Worm (Caenorhabditis elegans) whole organism, L4 larva: ENCODE results near the gene hum-4.
A peak's percentile ranks its signal among the peaks of the same experiment; 100 is the strongest.

Source experiments
- F10B5.3 ChIP-seq: sonication (generic microtip); optimal IDR thresholded peaks from 2 replicates; lab custom pipeline; 2016; ENCODE audit warnings: mild to moderate bottlenecking, missing genetic modification characterization, missing compliant biosample characterization
- F37D6.2 ChIP-seq: sonication (generic microtip); optimal IDR thresholded peaks from 2 replicates; lab custom pipeline; 2016; ENCODE audit warnings: mild to moderate bottlenecking, missing genetic modification characterization, missing compliant biosample characterization
- F44E2.7 ChIP-seq: fragments of 200-800 bp; sonication (Bioruptor generic); IDR thresholded peaks from 2 replicates; pipeline ENCODE4 v2.1.2; 2022; ENCODE audit warnings: missing genetic modification characterization, missing compliant biosample characterization
- F49E8.2 ChIP-seq: sonication (generic microtip); optimal IDR thresholded peaks from 2 replicates; lab custom pipeline; 2016; ENCODE audit warnings: missing compliant biosample characterization, mild to moderate bottlenecking, missing genetic modification characterization, borderline replicate concordance
- R02D3.7 ChIP-seq: fragments of 150-350 bp; sonication (generic microtip); optimal IDR thresholded peaks from 3 replicates; lab custom pipeline; 2014; ENCODE audit warnings: missing biosample characterization, missing genetic modification characterization
- T26A8.4 ChIP-seq: fragments of 200-800 bp; sonication (Bioruptor generic); IDR thresholded peaks from 2 replicates; pipeline ENCODE4 v1.3.6; 2022; ENCODE audit warnings: missing genetic modification characterization, missing compliant biosample characterization
- Y105C5A.15 ChIP-seq: fragments of 200-800 bp; sonication (Bioruptor generic); IDR thresholded peaks from 2 replicates; pipeline ENCODE4 v1.3.6; 2022; ENCODE audit warnings: missing genetic modification characterization, missing compliant biosample characterization
- Y48G9A.11 ChIP-seq: fragments of 200-800 bp; sonication (Bioruptor generic); IDR thresholded peaks from 2 replicates; pipeline ENCODE4 v1.3.6; 2022; ENCODE audit warnings: missing genetic modification reagents, missing genetic modification characterization, missing compliant biosample characterization
- Y75B8A.6 ChIP-seq: fragments of 200-800 bp; sonication (Bioruptor generic); IDR thresholded peaks from 2 replicates; pipeline ENCODE4 v1.3.6; 2022; ENCODE audit warnings: missing genetic modification reagents, missing genetic modification characterization, missing compliant biosample characterization
- ZK337.2 ChIP-seq: fragments of 200-800 bp; sonication (Bioruptor generic); IDR thresholded peaks from 2 replicates; pipeline ENCODE4 v1.3.6; 2022; ENCODE audit warnings: missing genetic modification reagents, missing genetic modification characterization, missing compliant biosample characterization
- ZK546.5 ChIP-seq, 2 experiments: sonication (generic microtip); optimal IDR thresholded peaks; 2 replicates each; lab custom pipeline; 2017; ENCODE audit warnings: missing biosample characterization in 2 of 2, missing genetic modification characterization in 2 of 2
- ama-1 ChIP-seq: fragments of 150-350 bp; optimal IDR thresholded peaks from 2 replicates; lab custom pipeline; 2014; ENCODE audit warnings: inconsistent platforms, mixed read lengths
- attf-4 ChIP-seq: sonication (generic microtip); optimal IDR thresholded peaks from 3 replicates; lab custom pipeline; 2017; ENCODE audit warnings: missing biosample characterization, missing genetic modification characterization
- ceh-28 ChIP-seq: fragments of 150-350 bp; optimal IDR thresholded peaks from 2 replicates; lab custom pipeline; 2014; ENCODE audit warnings: missing biosample characterization, missing genetic modification reagents, missing genetic modification characterization
- daf-16 ChIP-seq, 3 experiments: sonication (generic microtip); optimal IDR thresholded peaks; 2 replicates each; lab custom pipeline; 2016 to 2017; ENCODE audit warnings: missing genetic modification characterization in 3 of 3, missing genetic modification reagents in 3 of 3, mild to moderate bottlenecking in 2 of 3, missing compliant biosample characterization in 2 of 3, missing biosample characterization in 1 of 3, moderate library complexity in 1 of 3
- dmd-6 ChIP-seq: fragments of 200-800 bp; sonication (Bioruptor generic); IDR thresholded peaks from 2 replicates; pipeline ENCODE4 v1.3.6; 2022; ENCODE audit warnings: missing genetic modification reagents, missing genetic modification characterization, missing compliant biosample characterization
- dmd-8 ChIP-seq: fragments of 200-800 bp; sonication (Bioruptor generic); IDR thresholded peaks from 2 replicates; pipeline ENCODE4 v1.3.6; 2022; ENCODE audit warnings: missing genetic modification characterization, missing compliant biosample characterization
- dmd-9 ChIP-seq: fragments of 200-800 bp; sonication (Bioruptor generic); IDR thresholded peaks from 2 replicates; pipeline ENCODE4 v1.3.6; 2022; ENCODE audit warnings: missing genetic modification reagents, missing genetic modification characterization, missing compliant biosample characterization
- dpl-1 ChIP-seq: fragments of 150-350 bp; optimal IDR thresholded peaks from 2 replicates; lab custom pipeline; 2014; ENCODE audit warnings: missing biosample characterization, missing genetic modification reagents, missing genetic modification characterization
- duxl-1 ChIP-seq: sonication (generic microtip); optimal IDR thresholded peaks from 2 replicates; lab custom pipeline; 2016; ENCODE audit warnings: mild to moderate bottlenecking, missing genetic modification characterization, moderate library complexity, missing compliant biosample characterization; ENCODE audit not compliant: poor library complexity
- dve-1 ChIP-seq: sonication (generic microtip); optimal IDR thresholded peaks from 2 replicates; lab custom pipeline; 2017; ENCODE audit warnings: antibody characterized with exemption, mild to moderate bottlenecking, missing genetic modification characterization, missing compliant biosample characterization; ENCODE audit not compliant: insufficient read depth
- egl-43 ChIP-seq: fragments of 200-800 bp; sonication (Bioruptor generic); IDR thresholded peaks from 2 replicates; pipeline ENCODE4 v1.3.6; 2022; ENCODE audit warnings: missing genetic modification reagents, missing genetic modification characterization, missing compliant biosample characterization
- gei-8 ChIP-seq: fragments of 200-800 bp; sonication (Bioruptor generic); optimal IDR thresholded peaks from 2 replicates; lab custom pipeline; 2018; ENCODE audit warnings: mild to moderate bottlenecking, missing genetic modification characterization, missing compliant biosample characterization
- hlh-30 ChIP-seq: sonication (generic microtip); optimal IDR thresholded peaks from 2 replicates; lab custom pipeline; 2017; ENCODE audit warnings: antibody characterized with exemption, mild to moderate bottlenecking, missing genetic modification characterization, missing compliant biosample characterization; ENCODE audit not compliant: insufficient read depth
- hmg-1.1 ChIP-seq: fragments of 200-800 bp; sonication (Bioruptor generic); IDR thresholded peaks from 2 replicates; pipeline ENCODE4 v1.3.6; 2022; ENCODE audit warnings: missing genetic modification reagents, missing genetic modification characterization, missing compliant biosample characterization
- jun-1 ChIP-seq: fragments of 150-350 bp; optimal IDR thresholded peaks from 2 replicates; lab custom pipeline; 2014; ENCODE audit warnings: missing biosample characterization, missing genetic modification reagents, missing genetic modification characterization
- lim-7 ChIP-seq: fragments of 200-800 bp; sonication (Bioruptor generic); IDR thresholded peaks from 2 replicates; pipeline ENCODE4 v1.3.6; 2022; ENCODE audit warnings: missing genetic modification characterization, missing compliant biosample characterization
- lin-1 ChIP-seq: fragments of 200-800 bp; sonication (Bioruptor generic); IDR thresholded peaks from 2 replicates; pipeline ENCODE4 v1.3.6; 2022; ENCODE audit warnings: missing genetic modification reagents, missing genetic modification characterization, missing compliant biosample characterization
- lin-13 ChIP-seq: fragments of 150-350 bp; optimal IDR thresholded peaks from 2 replicates; lab custom pipeline; 2014; ENCODE audit warnings: missing biosample characterization, missing genetic modification reagents, missing genetic modification characterization
- lin-38 ChIP-seq: fragments of 200-800 bp; sonication (Bioruptor generic); IDR thresholded peaks from 2 replicates; pipeline ENCODE4 v1.3.6; 2022; ENCODE audit warnings: missing genetic modification reagents, missing genetic modification characterization, missing compliant biosample characterization
- lin-39 ChIP-seq: fragments of 150-350 bp; optimal IDR thresholded peaks from 2 replicates; lab custom pipeline; 2014; ENCODE audit warnings: missing biosample characterization, missing genetic modification reagents, missing genetic modification characterization
- mep-1 ChIP-seq: fragments of 150-350 bp; sonication (generic microtip); optimal IDR thresholded peaks from 3 replicates; lab custom pipeline; 2014; ENCODE audit warnings: missing biosample characterization, missing genetic modification characterization
- nhr-10 ChIP-seq: fragments of 150-350 bp; optimal IDR thresholded peaks from 2 replicates; lab custom pipeline; 2014; ENCODE audit warnings: missing biosample characterization, missing genetic modification characterization
- nhr-102 ChIP-seq: sonication (generic microtip); optimal IDR thresholded peaks from 2 replicates; lab custom pipeline; 2016; ENCODE audit warnings: mild to moderate bottlenecking, missing genetic modification characterization, moderate library complexity, missing compliant biosample characterization
- nhr-11 ChIP-seq: fragments of 150-350 bp; optimal IDR thresholded peaks from 2 replicates; lab custom pipeline; 2014; ENCODE audit warnings: missing biosample characterization, missing genetic modification characterization
- nhr-25 ChIP-seq: sonication (generic microtip); optimal IDR thresholded peaks from 2 replicates; lab custom pipeline; 2017; ENCODE audit warnings: missing genetic modification characterization, mild to moderate bottlenecking, missing compliant biosample characterization, antibody characterized with exemption, moderate library complexity, borderline replicate concordance; ENCODE audit not compliant: insufficient read depth
- nhr-28 ChIP-seq: fragments of 150-350 bp; optimal IDR thresholded peaks from 2 replicates; lab custom pipeline; 2014; ENCODE audit warnings: missing biosample characterization, missing genetic modification characterization
- nhr-6 ChIP-seq: fragments of 150-350 bp; optimal IDR thresholded peaks from 2 replicates; lab custom pipeline; 2014; ENCODE audit warnings: missing biosample characterization, missing genetic modification characterization
- nhr-77 ChIP-seq: fragments of 150-350 bp; optimal IDR thresholded peaks from 2 replicates; lab custom pipeline; 2014; ENCODE audit warnings: missing biosample characterization, missing genetic modification characterization
- pha-4 ChIP-seq, 2 experiments: fragments of 150-350 bp in 1 of 2; fragments of 200-800 bp in 1 of 2; sonication (Bioruptor generic) in 1 of 2; IDR thresholded peaks in 1 of 2; optimal IDR thresholded peaks in 1 of 2; 2 replicates each; pipeline versions ENCODE4 v1.3.6 to Lab custom; 2014 to 2022; ENCODE audit warnings: missing genetic modification characterization in 2 of 2, missing genetic modification reagents in 2 of 2, missing biosample characterization in 1 of 2, missing compliant biosample characterization in 1 of 2
- php-3 ChIP-seq: fragments of 200-800 bp; sonication (Bioruptor generic); IDR thresholded peaks from 2 replicates; pipeline ENCODE4 v1.3.6; 2022; ENCODE audit warnings: missing genetic modification reagents, missing genetic modification characterization, missing compliant biosample characterization
- pqm-1 ChIP-seq: sonication (generic microtip); optimal IDR thresholded peaks from 2 replicates; lab custom pipeline; 2017; ENCODE audit warnings: missing biosample characterization, missing genetic modification characterization
- rbr-2 ChIP-seq: sonication (generic microtip); optimal IDR thresholded peaks from 2 replicates; lab custom pipeline; 2016; ENCODE audit warnings: missing genotype, missing genetic modification characterization, missing compliant biosample characterization
- tra-1 ChIP-seq: fragments of 200-800 bp; sonication (Bioruptor generic); IDR thresholded peaks from 2 replicates; pipeline ENCODE4 v1.3.6; 2022; ENCODE audit warnings: missing genetic modification reagents, missing genetic modification characterization, missing compliant biosample characterization
- unc-130 ChIP-seq: sonication (generic microtip); optimal IDR thresholded peaks from 2 replicates; lab custom pipeline; 2016; ENCODE audit warnings: missing genetic modification reagents, missing genetic modification characterization, missing compliant biosample characterization
- unc-62 ChIP-seq, 3 experiments: fragments of 150-350 bp in 1 of 3; sonication (generic microtip); optimal IDR thresholded peaks in 2 of 3; peaks in 1 of 3; 1 replicate in 1 of 3; 2 replicates in 2 of 3; lab custom pipeline; 2014 to 2017; ENCODE audit warnings: missing biosample characterization in 3 of 3, missing genetic modification characterization in 3 of 3, missing genetic modification reagents in 3 of 3, missing genotype in 1 of 3
- zag-1 ChIP-seq: fragments of 150-350 bp; optimal IDR thresholded peaks from 2 replicates; lab custom pipeline; 2014; ENCODE audit warnings: missing biosample characterization, missing genetic modification characterization

Gene hum-4

ce11 chrX:11452316-11452715, 18.9 kb upstream of the hum-4 start:
- TF ChIP-seq unc-62 (GFP tag; optimal IDR thresholded peaks at IDR 0.05 in 1 of 2; lab: Kevin White, UChicago) (peak in 1 of 2 experiments; percentile 28), unc-62 (tag; optimal IDR thresholded peaks at IDR 0.05; lab: Kevin White, UChicago) (no peak), Y105C5A.15 (no peak), ama-1 (lab: Kevin White, UChicago) (no peak), attf-4 (no peak), unc-130 (no peak), duxl-1 (no peak), R02D3.7 (tag; lab: Kevin White, UChicago) (no peak)
- TF ChIP-seq, all 104 proteins: peak for 1

- TF ChIP-seq Y105C5A.15 = no peak
- TF ChIP-seq F37D6.2 (tag; lab: Kevin White, UChicago) = no peak
- TF ChIP-seq F44E2.7 (GFP tag; lab: Robert Waterston, UW) = no peak
- no peak for TF ChIP-seq mep-1 (tag; lab: Kevin White, UChicago)
- TF ChIP-seq lin-39 (tag; lab: Kevin White, UChicago) = no peak
- TF ChIP-seq tra-1 (GFP tag; lab: Robert Waterston, UW) = no peak
- no peak for TF ChIP-seq zag-1
- no peak for TF ChIP-seq Y48G9A.11
- no peak for TF ChIP-seq pha-4 (GFP tag; IDR thresholded peaks at IDR 0.05; lab: Robert Waterston, UW)
- no peak for TF ChIP-seq pha-4 (tag; optimal IDR thresholded peaks at IDR 0.05; lab: Kevin White, UChicago)
- TF ChIP-seq ZK337.2 (GFP tag; lab: Robert Waterston, UW) = no peak
- TF ChIP-seq Y75B8A.6 (GFP tag; lab: Robert Waterston, UW) = no peak
- no peak for TF ChIP-seq F49E8.2
- no peak for TF ChIP-seq T26A8.4
- no peak for TF ChIP-seq ZK546.5 (tag; optimal IDR thresholded peaks at IDR 0.05; lab: Kevin White, UChicago)
- no peak for TF ChIP-seq nhr-6 (tag; lab: Kevin White, UChicago)
- TF ChIP-seq hlh-30 (tag; lab: Kevin White, UChicago) = no peak
Observed at ce11 chrX:11450261-11450660, 16.9 kb upstream of the hum-4 start.

ce11 chrX:11447695-11448094, 14.3 kb upstream of the hum-4 start:
- TF ChIP-seq jun-1 (tag; lab: Kevin White, UChicago) (no peak), lin-13 (no peak), hmg-1.1 (GFP tag; lab: Robert Waterston, UW) (no peak), nhr-11 (tag; lab: Kevin White, UChicago) (no peak), dmd-8 (GFP tag; lab: Robert Waterston, UW) (no peak), pqm-1 (tag; lab: Kevin White, UChicago) (peak; percentile 66), lin-38 (GFP tag; lab: Robert Waterston, UW) (no peak), nhr-10 (tag; lab: Kevin White, UChicago) (no peak), Y75B8A.6 (GFP tag; lab: Robert Waterston, UW) (no peak), dmd-9 (GFP tag; lab: Robert Waterston, UW) (no peak), rbr-2 (tag; lab: Kevin White, UChicago) (no peak), tra-1 (GFP tag; lab: Robert Waterston, UW) (no peak), php-3 (GFP tag; lab: Robert Waterston, UW) (peak; percentile 60; the same call in 1 of the 2 replicates), nhr-102 (no peak), unc-62 (GFP tag; optimal IDR thresholded peaks at IDR 0.05 in 1 of 2; lab: Kevin White, UChicago) (no peak), unc-62 (tag; optimal IDR thresholded peaks at IDR 0.05; lab: Kevin White, UChicago) (no peak), dpl-1 (no peak), lim-7 (no peak), daf-16 (GFP tag; optimal IDR thresholded peaks at IDR 0.05; lab: Kevin White, UChicago) (no peak), daf-16 (tag; optimal IDR thresholded peaks at IDR 0.05; lab: Kevin White, UChicago) (peak; percentile 70), dve-1 (peak; percentile 54), gei-8 (no peak), dmd-6 (GFP tag; lab: Robert Waterston, UW) (peak; percentile 74), ZK546.5 (tag; optimal IDR thresholded peaks at IDR 0.05; lab: Kevin White, UChicago) (no peak), egl-43 (GFP tag; lab: Robert Waterston, UW) (no peak), nhr-25 (no peak), unc-130 (no peak), ceh-28 (tag; lab: Kevin White, UChicago) (no peak), duxl-1 (no peak), nhr-77 (tag; lab: Kevin White, UChicago) (no peak), F10B5.3 (tag; lab: Kevin White, UChicago) (no peak), nhr-28 (tag; lab: Kevin White, UChicago) (peak; percentile 54), lin-1 (GFP tag; lab: Robert Waterston, UW) (no peak)
